Fruit fly (Drosophila melanogaster) whole organism, embryonic: ENCODE data around the gene CG14439.

Experiments used
- Atf-2 ChIP-seq: fragments of 200-800 bp; sonication (Bioruptor generic); optimal IDR thresholded peaks from 2 replicates; lab custom pipeline; 2016; ENCODE audit warnings: missing biosample characterization, missing genetic modification characterization
- Awh ChIP-seq: fragments of 200-800 bp; sonication (Bioruptor generic); IDR thresholded peaks from 2 replicates; pipeline ENCODE4, ENCODE4 v1.3.6; 2022; ENCODE audit warnings: missing biosample characterization, missing genetic modification characterization
- CG12391 ChIP-seq: fragments of 200-800 bp; sonication (Bioruptor generic); optimal IDR thresholded peaks from 3 replicates; lab custom pipeline; 2018; ENCODE audit warnings: missing biosample characterization, mild to moderate bottlenecking, missing genetic modification characterization, moderate library complexity
- CG17568 ChIP-seq: fragments of 200-800 bp; sonication (Bioruptor generic); optimal IDR thresholded peaks from 2 replicates; lab custom pipeline; 2018; ENCODE audit warnings: missing biosample characterization, mild to moderate bottlenecking, missing genetic modification characterization, moderate library complexity
- CG17612 ChIP-seq: fragments of 200-800 bp; sonication (Bioruptor generic); IDR thresholded peaks from 2 replicates; pipeline ENCODE4 v1.3.6; 2022; ENCODE audit warnings: missing biosample characterization, missing genetic modification characterization
- CG2678 ChIP-seq: fragments of 200-800 bp; sonication (Bioruptor generic); optimal IDR thresholded peaks from 3 replicates; lab custom pipeline; 2019; ENCODE audit warnings: missing biosample characterization, mild to moderate bottlenecking, missing genetic modification characterization, moderate library complexity
- CG31388 ChIP-seq: fragments of 200-800 bp; sonication (Bioruptor generic); optimal IDR thresholded peaks from 2 replicates; lab custom pipeline; 2016; ENCODE audit warnings: missing biosample characterization, missing genetic modification characterization
- CG3163 ChIP-seq: fragments of 200-800 bp; sonication (Bioruptor generic); optimal IDR thresholded peaks from 3 replicates; lab custom pipeline; 2016; ENCODE audit warnings: missing biosample characterization, missing genetic modification characterization
- CG32772 ChIP-seq: fragments of 200-800 bp; sonication (Bioruptor generic); IDR thresholded peaks from 2 replicates; pipeline ENCODE4 v1.3.6; 2022; ENCODE audit warnings: missing biosample characterization, missing genetic modification characterization
- CG34376 ChIP-seq: fragments of 200-800 bp; sonication (Bioruptor generic); optimal IDR thresholded peaks from 2 replicates; lab custom pipeline; 2018; ENCODE audit warnings: missing biosample characterization, mild to moderate bottlenecking, missing genetic modification characterization
- CG34422 ChIP-seq: fragments of 200-800 bp; sonication (Bioruptor generic); IDR thresholded peaks from 3 replicates; pipeline ENCODE4 v1.3.6; 2022; ENCODE audit warnings: missing biosample characterization, missing genetic modification characterization
- CG4404 ChIP-seq: fragments of 200-800 bp; sonication (Bioruptor generic); IDR thresholded peaks from 2 replicates; pipeline ENCODE4 v1.3.6; 2022; ENCODE audit warnings: missing biosample characterization, missing genetic modification characterization
- CG4617 ChIP-seq: fragments of 200-800 bp; sonication (Bioruptor generic); optimal IDR thresholded peaks from 3 replicates; lab custom pipeline; 2016; ENCODE audit warnings: missing biosample characterization, missing genetic modification characterization, borderline replicate concordance
- CG4820 ChIP-seq: fragments of 200-800 bp; sonication (Bioruptor generic); optimal IDR thresholded peaks from 3 replicates; lab custom pipeline; 2016; ENCODE audit warnings: missing biosample characterization, missing genetic modification characterization
- CG4854 ChIP-seq: fragments of 200-800 bp; sonication (Bioruptor generic); optimal IDR thresholded peaks from 2 replicates; lab custom pipeline; 2016; ENCODE audit warnings: missing biosample characterization, missing genetic modification characterization, inconsistent platforms
- CG6272 ChIP-seq: fragments of 200-800 bp; sonication (Bioruptor generic); IDR thresholded peaks from 2 replicates; pipeline ENCODE4 v1.3.6; 2022; ENCODE audit warnings: missing biosample characterization, missing genetic modification characterization
- CG6689 ChIP-seq: fragments of 200-800 bp; sonication (Bioruptor generic); IDR thresholded peaks from 2 replicates; pipeline ENCODE4 v1.3.6; 2022; ENCODE audit warnings: missing biosample characterization, missing genetic modification characterization
- CG7357 ChIP-seq: fragments of 200-800 bp; sonication (Bioruptor generic); IDR thresholded peaks from 3 replicates; pipeline ENCODE4 v1.3.6; 2022; ENCODE audit warnings: missing biosample characterization, missing genetic modification characterization
- CG8281 ChIP-seq: fragments of 200-800 bp; sonication (Bioruptor generic); optimal IDR thresholded peaks from 2 replicates; lab custom pipeline; 2018; ENCODE audit warnings: missing biosample characterization, mild to moderate bottlenecking, missing genetic modification characterization, moderate library complexity
- CG9932 ChIP-seq: fragments of 200-800 bp; sonication (Bioruptor generic); IDR thresholded peaks from 2 replicates; pipeline ENCODE4 v1.3.6; 2022; ENCODE audit warnings: missing biosample characterization, missing genetic modification characterization
- Drgx ChIP-seq: fragments of 200-800 bp; sonication (Bioruptor generic); IDR thresholded peaks from 2 replicates; pipeline ENCODE4 v1.3.6; 2022; ENCODE audit warnings: missing biosample characterization, missing genetic modification characterization
- E2f2 ChIP-seq: fragments of 200-800 bp; sonication (Bioruptor generic); IDR thresholded peaks from 2 replicates; pipeline ENCODE4 v1.3.6; 2022; ENCODE audit warnings: missing biosample characterization, missing genetic modification characterization
- GATAe ChIP-seq: fragments of 200-800 bp; sonication (Bioruptor generic); conservative IDR thresholded peaks from 2 replicates; pipeline ENCODE4 v1.3.6; 2022; ENCODE audit warnings: missing biosample characterization, missing genetic modification characterization
- Gsc ChIP-seq: fragments of 200-800 bp; sonication (Bioruptor generic); IDR thresholded peaks from 2 replicates; pipeline ENCODE4 v1.3.6; 2022; ENCODE audit warnings: missing biosample characterization, missing genetic modification characterization
- H2.0 ChIP-seq: fragments of 200-800 bp; sonication (Bioruptor generic); IDR thresholded peaks from 2 replicates; pipeline ENCODE4 v1.3.6; 2022; ENCODE audit warnings: missing biosample characterization, missing genetic modification characterization
- HLH54F ChIP-seq: fragments of 200-800 bp; sonication (Bioruptor generic); optimal IDR thresholded peaks from 3 replicates; lab custom pipeline; 2016; ENCODE audit warnings: missing biosample characterization, missing genetic modification characterization
- HLHmδ ChIP-seq: fragments of 200-800 bp; sonication (Bioruptor generic); optimal IDR thresholded peaks from 2 replicates; lab custom pipeline; 2018; ENCODE audit warnings: missing biosample characterization, mild to moderate bottlenecking, missing genetic modification characterization, moderate library complexity
- Hsf ChIP-seq: fragments of 200-800 bp; sonication (Bioruptor generic); optimal IDR thresholded peaks from 3 replicates; lab custom pipeline; 2016; ENCODE audit warnings: missing biosample characterization, missing genetic modification characterization
- Lpt ChIP-seq: fragments of >200 bp; optimal IDR thresholded peaks from 2 replicates; lab custom pipeline; 2018; ENCODE audit warnings: missing biosample characterization, missing genetic modification characterization
- Myb ChIP-seq: fragments of 200-800 bp; sonication (Bioruptor generic); optimal IDR thresholded peaks from 2 replicates; lab custom pipeline; 2016; ENCODE audit warnings: missing biosample characterization, missing genetic modification characterization
- NC2β ChIP-seq: fragments of 200-800 bp; sonication (Bioruptor generic); optimal IDR thresholded peaks from 2 replicates; lab custom pipeline; 2016; ENCODE audit warnings: missing biosample characterization, missing genetic modification characterization
- Opbp ChIP-seq: fragments of 200-800 bp; sonication (Bioruptor generic); IDR thresholded peaks from 3 replicates; pipeline ENCODE4 v1.3.6; 2022; ENCODE audit warnings: missing biosample characterization, missing genetic modification characterization; ENCODE audit not compliant: partially characterized antibody
- Spps ChIP-seq: fragments of 200-800 bp; sonication (Bioruptor generic); optimal IDR thresholded peaks from 2 replicates; lab custom pipeline; 2018; ENCODE audit warnings: missing biosample characterization, mild to moderate bottlenecking, missing genetic modification characterization
- Sry-δ ChIP-seq: fragments of 200-800 bp; sonication (Bioruptor generic); optimal IDR thresholded peaks from 2 replicates; lab custom pipeline; 2016; ENCODE audit warnings: missing biosample characterization, missing genetic modification characterization
- Taf1 ChIP-seq: fragments of 200-800 bp; sonication (Bioruptor generic); IDR thresholded peaks from 2 replicates; pipeline ENCODE4 v1.3.6; 2022; ENCODE audit warnings: missing biosample characterization, missing genetic modification characterization
- Usf ChIP-seq: fragments of 200-800 bp; sonication (Bioruptor generic); optimal IDR thresholded peaks from 2 replicates; lab custom pipeline; 2017; ENCODE audit warnings: missing genotype, missing biosample characterization, missing genetic modification characterization
- cg ChIP-seq: fragments of 200-800 bp; sonication (Bioruptor generic); optimal IDR thresholded peaks from 3 replicates; lab custom pipeline; 2019; ENCODE audit warnings: missing biosample characterization, mild to moderate bottlenecking, missing genetic modification characterization, moderate library complexity
- chif ChIP-seq, 2 experiments: fragments of 200-800 bp; sonication (Bioruptor generic); optimal IDR thresholded peaks; 3 replicates each; lab custom pipeline; 2016; ENCODE audit warnings: missing biosample characterization in 2 of 2, missing genetic modification characterization in 2 of 2
- dati ChIP-seq: fragments of 200-800 bp; sonication (Bioruptor generic); IDR thresholded peaks from 2 replicates; pipeline ENCODE4 v1.3.6; 2022; ENCODE audit warnings: missing biosample characterization, missing genetic modification characterization
- disco-r ChIP-seq: fragments of 200-800 bp; sonication (Bioruptor generic); optimal IDR thresholded peaks from 2 replicates; lab custom pipeline; 2016; ENCODE audit warnings: missing biosample characterization, missing genetic modification characterization
- fru ChIP-seq: fragments of >200 bp; optimal IDR thresholded peaks from 2 replicates; lab custom pipeline; 2017
- gem ChIP-seq: fragments of 200-800 bp; sonication (Bioruptor generic); optimal IDR thresholded peaks from 2 replicates; lab custom pipeline; 2019; ENCODE audit warnings: missing biosample characterization, mild to moderate bottlenecking, missing genetic modification characterization, moderate library complexity
- grau ChIP-seq: fragments of 200-800 bp; optimal IDR thresholded peaks from 3 replicates; lab custom pipeline; 2019; ENCODE audit warnings: missing biosample characterization, mild to moderate bottlenecking, missing genetic modification characterization, moderate library complexity
- gsb ChIP-seq: fragments of 200-800 bp; sonication (Bioruptor generic); IDR thresholded peaks from 2 replicates; pipeline ENCODE4 v1.3.6; 2022; ENCODE audit warnings: missing biosample characterization, missing genetic modification characterization
- insv ChIP-seq, 2 experiments: fragments of 200-800 bp; sonication (Bioruptor generic); optimal IDR thresholded peaks; 3 replicates each; lab custom pipeline; 2016 to 2018; ENCODE audit warnings: missing biosample characterization in 2 of 2, missing genetic modification characterization in 2 of 2
- mirr ChIP-seq: fragments of 200-800 bp; sonication (Bioruptor generic); optimal IDR thresholded peaks from 3 replicates; lab custom pipeline; 2018; ENCODE audit warnings: missing biosample characterization, mild to moderate bottlenecking, missing genetic modification characterization
- repo ChIP-seq: fragments of 200-800 bp; sonication (Bioruptor generic); optimal IDR thresholded peaks from 2 replicates; lab custom pipeline; 2016; ENCODE audit warnings: missing biosample characterization, missing genetic modification characterization
- ro ChIP-seq: fragments of 200-800 bp; sonication (Bioruptor generic); IDR thresholded peaks from 2 replicates; pipeline ENCODE4 v1.3.6; 2022; ENCODE audit warnings: missing biosample characterization, missing genetic modification characterization
- schlank ChIP-seq: fragments of 200-800 bp; sonication (Bioruptor generic); optimal IDR thresholded peaks from 2 replicates; lab custom pipeline; 2018; ENCODE audit warnings: missing biosample characterization, mild to moderate bottlenecking, missing genetic modification characterization
- sna ChIP-seq: fragments of 200-800 bp; sonication (Bioruptor generic); IDR thresholded peaks from 2 replicates; pipeline ENCODE4 v1.3.6; 2022; ENCODE audit warnings: missing biosample characterization, missing genetic modification characterization; ENCODE audit not compliant: partially characterized antibody
- twi ChIP-seq: fragments of 200-800 bp; optimal IDR thresholded peaks from 2 replicates; lab custom pipeline; 2019; ENCODE audit warnings: missing biosample characterization, mild to moderate bottlenecking, missing genetic modification characterization, moderate library complexity
- wdn ChIP-seq: fragments of 200-800 bp; sonication (Bioruptor generic); IDR thresholded peaks from 2 replicates; pipeline ENCODE4 v1.3.6; 2022; ENCODE audit warnings: missing biosample characterization, missing genetic modification characterization

The CG14439 gene

DNA sequence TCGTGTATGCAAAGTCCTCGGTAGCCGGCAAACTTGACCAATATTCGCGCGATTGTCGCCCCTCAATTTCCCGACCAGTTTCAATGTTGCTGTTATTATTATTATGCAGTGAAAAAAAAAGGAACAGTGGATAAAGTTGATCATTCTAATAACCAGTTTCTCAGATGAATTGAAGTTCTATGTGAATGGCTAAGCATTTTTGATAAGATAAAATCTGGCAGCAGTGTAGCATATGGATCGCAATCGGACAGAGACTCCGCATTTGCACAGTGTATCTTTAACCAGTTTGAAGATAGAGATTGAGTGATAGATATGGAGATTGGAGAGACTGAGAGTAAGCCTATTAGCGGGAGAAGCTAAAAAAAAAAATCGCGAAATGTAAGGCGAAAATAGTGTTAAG, 46.0 kb downstream of the CG14439 start (continued):
- TF ChIP-seq chif (GFP tag; optimal IDR thresholded peaks at IDR 0.05; lab: Kevin White, UChicago) (peak; percentile 48 to 74), CG6689 (GFP tag; lab: Robert Waterston, UW) (peak; percentile 70), CG7357 (peak; percentile 43; the same call in 1 of the 3 replicates), Opbp (no peak), CG6272 (GFP tag; lab: Robert Waterston, UW) (peak; percentile 49; the same call in 1 of the 2 replicates), insv (GFP tag; optimal IDR thresholded peaks at IDR 0.05; lab: Kevin White, UChicago) (no peak), HLHmδ (GFP tag; lab: Kevin White, UChicago) (no peak), CG4820 (GFP tag; lab: Kevin White, UChicago) (peak; percentile 46), CG12391 (peak; percentile 62), CG31388 (GFP tag; lab: Kevin White, UChicago) (no peak), Usf (GFP tag; lab: Kevin White, UChicago) (peak; percentile 29), Sry-δ (GFP tag; lab: Kevin White, UChicago) (peak; percentile 36), HLH54F (GFP tag; lab: Kevin White, UChicago) (peak; percentile 75), CG4854 (GFP tag; lab: Kevin White, UChicago) (peak; percentile 32), disco-r (GFP tag; lab: Kevin White, UChicago) (peak; percentile 45), Hsf (peak; percentile 71), sna (GFP tag; lab: Robert Waterston, UW) (no peak), Spps (tag; lab: Kevin White, UChicago) (no peak), CG34376 (GFP tag; lab: Kevin White, UChicago) (no peak), gem (tag; lab: Kevin White, UChicago) (peak; percentile 80), twi (tag; lab: Kevin White, UChicago) (no peak), CG2678 (tag; lab: Kevin White, UChicago) (peak; percentile 81), Lpt (no peak), CG4404 (GFP tag; lab: Robert Waterston, UW) (no peak), grau (peak; percentile 1), mirr (no peak), CG32772 (peak; percentile 59), Taf1 (GFP tag; lab: Robert Waterston, UW) (peak; percentile 63; the same call in 1 of the 2 replicates), Drgx (GFP tag; lab: Robert Waterston, UW) (peak; percentile 90), Atf-2 (GFP tag; lab: Kevin White, UChicago) (peak; percentile 40), CG9932 (peak; percentile 87), CG8281 (tag; lab: Kevin White, UChicago) (peak; percentile 37), GATAe (GFP tag; lab: Robert Waterston, UW) (no peak), Awh (GFP tag; lab: Robert Waterston, UW) (peak; percentile 55; the same call in 1 of the 2 replicates), CG4617 (GFP tag; lab: Kevin White, UChicago) (peak; percentile 11), NC2β (GFP tag; lab: Kevin White, UChicago) (peak; percentile 52), cg (GFP tag; lab: Kevin White, UChicago) (no peak), Gsc (no peak), Myb (GFP tag; lab: Kevin White, UChicago) (peak; percentile 61), wdn (GFP tag; lab: Robert Waterston, UW) (peak; percentile 78), E2f2 (GFP tag; lab: Robert Waterston, UW) (peak; percentile 39; the same call in 1 of the 2 replicates), fru (lab: Kevin White, UChicago) (no peak), dati (GFP tag; lab: Robert Waterston, UW) (peak; percentile 31; the same call in 1 of the 2 replicates), schlank (tag; lab: Kevin White, UChicago) (peak; percentile 68), CG3163 (GFP tag; lab: Kevin White, UChicago) (peak; percentile 53), gsb (GFP tag; lab: Robert Waterston, UW) (peak; percentile 66; the same call in 1 of the 2 replicates), ro (GFP tag; lab: Robert Waterston, UW) (no peak), CG17612 (GFP tag; lab: Robert Waterston, UW) (peak; percentile 61), repo (GFP tag; lab: Kevin White, UChicago) (peak; percentile 38), CG17568 (GFP tag; lab: Kevin White, UChicago) (no peak), H2.0 (peak; percentile 78), CG34422 (GFP tag; lab: Robert Waterston, UW) (peak; percentile 72)
